Fruit fly (Drosophila melanogaster): Measurements from ENCODE around the gene dwg.

DNA sequence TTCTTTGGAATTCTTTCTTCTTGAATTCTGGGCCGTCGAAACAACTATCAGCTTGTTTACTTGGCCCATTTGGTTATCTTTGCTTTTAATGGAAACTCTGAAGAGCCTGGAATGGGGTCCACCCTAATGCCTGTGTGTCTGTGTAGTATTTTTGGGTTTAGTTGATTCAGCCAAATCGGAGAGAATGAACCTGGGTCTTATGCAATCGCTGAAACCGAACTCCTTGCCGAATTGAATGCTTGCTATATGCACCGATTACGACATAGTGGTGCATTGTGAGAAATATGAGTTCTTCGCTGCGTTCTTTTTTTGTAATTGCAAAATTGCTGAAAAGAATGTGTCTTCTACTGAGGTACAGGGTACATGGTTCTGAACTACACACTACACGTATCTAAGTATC is 40.6 kb upstream of the dwg start:
- TF ChIP-seq fd59A (GFP tag; optimal IDR thresholded peaks at IDR 0.05) (no peak), Hr39 (GFP tag; optimal IDR thresholded peaks at IDR 0.05) (no peak), dac (GFP tag; optimal IDR thresholded peaks at IDR 0.05) (no peak), Gug (GFP tag; IDR thresholded peaks at IDR 0.05) (no peak), CG11762 (GFP tag; optimal IDR thresholded peaks at IDR 0.05; ENCODE audit: insufficient read depth) (no peak), cyc (GFP tag; optimal IDR thresholded peaks at IDR 0.05) (no peak), pdm3 (GFP tag; optimal IDR thresholded peaks at IDR 0.05) (no peak), svp (GFP tag) (no peak), Lpt (GFP tag; optimal IDR thresholded peaks at IDR 0.05) (no peak), CG6854 (GFP tag; optimal IDR thresholded peaks at IDR 0.05) (no peak), Met (GFP tag; optimal IDR thresholded peaks at IDR 0.05) (no peak), acj6 (GFP tag; optimal IDR thresholded peaks at IDR 0.05) (no peak)

All from whole organism, prepupa.